Worm (Caenorhabditis elegans): ENCODE measurements around the gene dmd-7.

- TF ChIP-seq ama-1 (optimal IDR thresholded peaks at IDR 0.05): no peak
- no peak for TF ChIP-seq jun-1 (tag; optimal IDR thresholded peaks at IDR 0.05)
- no peak for TF ChIP-seq egl-27 (tag; optimal IDR thresholded peaks at IDR 0.05)
- no peak for TF ChIP-seq ceh-28 (tag; optimal IDR thresholded peaks at IDR 0.05)
- no peak for TF ChIP-seq pqm-1 (tag; optimal IDR thresholded peaks at IDR 0.05)
- TF ChIP-seq unc-39 (tag; optimal IDR thresholded peaks at IDR 0.05): no peak
- TF ChIP-seq pha-4 (GFP tag; IDR thresholded peaks at IDR 0.05): no peak
- no peak for TF ChIP-seq pha-4 (tag; optimal IDR thresholded peaks at IDR 0.05)
- no peak for TF ChIP-seq cey-2 (tag; optimal IDR thresholded peaks at IDR 0.05; ENCODE audit: borderline replicate concordance, insufficient read depth)
Measured at ce11 chrV:6268526-6268925, 21.8 kb downstream of the dmd-7 start.
